Worm (Caenorhabditis elegans) whole organism, late embryonic: Measurements from ENCODE around the gene gpa-5.

Experiments
- K02D7.2 ChIP-seq: sonication (generic microtip); optimal IDR thresholded peaks from 2 replicates; lab custom pipeline; 2017; ENCODE audit warnings: mild to moderate bottlenecking, missing genetic modification characterization, missing compliant biosample characterization
- ama-1 ChIP-seq: fragments of 150-350 bp; optimal IDR thresholded peaks from 2 replicates; lab custom pipeline; 2014
- ceh-14 ChIP-seq: sonication (generic microtip); optimal IDR thresholded peaks from 2 replicates; lab custom pipeline; 2016; ENCODE audit warnings: missing genotype, missing genetic modification characterization, missing compliant biosample characterization
- ceh-24 ChIP-seq: sonication (generic microtip); optimal IDR thresholded peaks from 2 replicates; lab custom pipeline; 2016; ENCODE audit warnings: mild to moderate bottlenecking, missing genetic modification characterization, missing compliant biosample characterization
- fkh-10 ChIP-seq: fragments of 150-350 bp; optimal IDR thresholded peaks from 2 replicates; lab custom pipeline; 2014; ENCODE audit warnings: missing biosample characterization, missing genetic modification reagents, missing genetic modification characterization
- hlh-8 ChIP-seq: sonication (generic microtip); optimal IDR thresholded peaks from 2 replicates; lab custom pipeline; 2016; ENCODE audit warnings: missing genotype, missing genetic modification characterization, missing compliant biosample characterization
- nfya-1 ChIP-seq: sonication (generic microtip); optimal IDR thresholded peaks from 2 replicates; lab custom pipeline; 2017; ENCODE audit warnings: missing genetic modification characterization, mild to moderate bottlenecking, missing compliant biosample characterization, antibody characterized with exemption, moderate library complexity
- nhr-11 ChIP-seq: fragments of 150-350 bp; optimal IDR thresholded peaks from 2 replicates; lab custom pipeline; 2014; ENCODE audit warnings: missing biosample characterization, missing genetic modification characterization
- pha-4 ChIP-seq: fragments of 150-350 bp; optimal IDR thresholded peaks from 2 replicates; lab custom pipeline; 2018; ENCODE audit warnings: missing biosample characterization, missing genetic modification reagents, missing genetic modification characterization

DNA sequence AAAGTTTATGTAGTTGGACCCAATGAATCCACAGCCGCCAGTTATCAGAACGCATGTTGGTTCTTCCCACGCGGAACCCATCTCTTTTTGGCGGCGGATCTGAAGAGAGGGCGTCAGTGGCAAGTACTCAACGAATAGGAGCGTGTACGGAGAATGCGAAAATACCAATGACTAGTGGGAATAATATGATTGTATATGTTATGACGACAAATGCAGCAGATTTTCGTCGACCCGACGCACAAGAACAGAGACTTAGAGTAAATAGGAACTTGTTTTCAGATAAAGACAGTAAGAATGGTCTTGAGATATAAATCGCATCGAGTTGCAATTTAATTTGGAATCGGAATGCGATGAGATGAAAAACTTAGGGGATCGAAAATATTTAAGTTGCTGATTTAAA is 7.9 kb downstream of the gpa-5 start, which contains the start of gene bus-5:
- TF ChIP-seq ceh-14 (tag; lab: Kevin White, UChicago) (no peak), ceh-24 (tag; lab: Kevin White, UChicago) (no peak), nhr-11 (no peak), K02D7.2 (tag; lab: Kevin White, UChicago) (no peak), hlh-8 (tag; lab: Kevin White, UChicago) (no peak), ama-1 (lab: Kevin White, UChicago) (no peak), fkh-10 (GFP tag; lab: Kevin White, UChicago) (no peak), pha-4 (no peak), nfya-1 (no peak)
